Fruit fly (Drosophila melanogaster) whole organism: ENCODE results near the gene spz3.

Source experiments
- CG8478 ChIP-seq: fragments of >200 bp; optimal IDR thresholded peaks from 2 replicates; lab custom pipeline; 2018; ENCODE audit warnings: inconsistent platforms
- Dll ChIP-seq: fragments of >200 bp; optimal IDR thresholded peaks from 2 replicates; lab custom pipeline; 2017
- EcR ChIP-seq, 2 experiments: fragments of >200 bp; optimal IDR thresholded peaks; 2 replicates each; lab custom pipeline; 2017; ENCODE audit warnings: missing biosample characterization in 2 of 2, missing genetic modification characterization in 2 of 2, missing genetic modification reagents in 2 of 2
- pan ChIP-seq: fragments of >200 bp; optimal IDR thresholded peaks from 2 replicates; lab custom pipeline; 2017
- psq ChIP-seq: fragments of >200 bp; optimal IDR thresholded peaks from 2 replicates; lab custom pipeline; 2017
- usp ChIP-seq: fragments of >200 bp; optimal IDR thresholded peaks from 2 replicates; lab custom pipeline; 2017; ENCODE audit warnings: missing biosample characterization, missing genetic modification characterization, mixed read lengths

- no peak for TF ChIP-seq usp (GFP tag; lab: Kevin White, UChicago)
- TF ChIP-seq CG8478, result no peak
- no peak for TF ChIP-seq EcR (GFP tag; optimal IDR thresholded peaks at IDR 0.05; lab: Kevin White, UChicago)
- no peak for TF ChIP-seq psq
- no peak for TF ChIP-seq pan (lab: Kevin White, UChicago)
- TF ChIP-seq Dll (lab: Kevin White, UChicago), result no peak
Measured at dm6 chr2L:7879292-7879894, at the start of gene spz3.
